Worm (Caenorhabditis elegans) whole organism, L4 larva: ENCODE data around the gene T26H10.2.

Source experiments
- F49E8.2 ChIP-seq: sonication (generic microtip); optimal IDR thresholded peaks from 2 replicates; lab custom pipeline; 2016; ENCODE audit warnings: missing compliant biosample characterization, mild to moderate bottlenecking, missing genetic modification characterization, borderline replicate concordance
- aly-2 ChIP-seq: sonication (generic microtip); optimal IDR thresholded peaks from 2 replicates; lab custom pipeline; 2018; ENCODE audit warnings: missing biosample characterization, missing genetic modification characterization
- ama-1 ChIP-seq: fragments of 150-350 bp; optimal IDR thresholded peaks from 2 replicates; lab custom pipeline; 2014; ENCODE audit warnings: inconsistent platforms, mixed read lengths
- ceh-44 ChIP-seq: fragments of 200-800 bp; sonication (Bioruptor generic); IDR thresholded peaks from 2 replicates; pipeline ENCODE4 v1.3.6; 2022; ENCODE audit warnings: missing genetic modification reagents, missing genetic modification characterization, missing compliant biosample characterization
- dve-1 ChIP-seq: sonication (generic microtip); optimal IDR thresholded peaks from 2 replicates; lab custom pipeline; 2017; ENCODE audit warnings: antibody characterized with exemption, mild to moderate bottlenecking, missing genetic modification characterization, missing compliant biosample characterization; ENCODE audit not compliant: insufficient read depth
- fos-1 ChIP-seq: fragments of 150-350 bp; optimal IDR thresholded peaks from 2 replicates; lab custom pipeline; 2014; ENCODE audit warnings: missing biosample characterization, missing genetic modification characterization
- hlh-30 ChIP-seq: sonication (generic microtip); optimal IDR thresholded peaks from 2 replicates; lab custom pipeline; 2017; ENCODE audit warnings: antibody characterized with exemption, mild to moderate bottlenecking, missing genetic modification characterization, missing compliant biosample characterization; ENCODE audit not compliant: insufficient read depth
- lin-15B ChIP-seq: fragments of 150-350 bp; sonication (generic microtip); optimal IDR thresholded peaks from 3 replicates; lab custom pipeline; 2014; ENCODE audit warnings: missing biosample characterization, missing genetic modification characterization
- lin-39 ChIP-seq: fragments of 150-350 bp; optimal IDR thresholded peaks from 2 replicates; lab custom pipeline; 2014; ENCODE audit warnings: missing biosample characterization, missing genetic modification reagents, missing genetic modification characterization
- lsy-2 ChIP-seq, 2 experiments: fragments of 150-350 bp in 1 of 2; sonication (generic microtip) in 1 of 2; optimal IDR thresholded peaks; 2 replicates each; lab custom pipeline; 2014 to 2017; ENCODE audit warnings: missing biosample characterization in 2 of 2, missing genetic modification characterization in 2 of 2
- nhr-28 ChIP-seq: fragments of 150-350 bp; optimal IDR thresholded peaks from 2 replicates; lab custom pipeline; 2014; ENCODE audit warnings: missing biosample characterization, missing genetic modification characterization
- pha-4 ChIP-seq, 2 experiments: fragments of 150-350 bp in 1 of 2; fragments of 200-800 bp in 1 of 2; sonication (Bioruptor generic) in 1 of 2; IDR thresholded peaks in 1 of 2; optimal IDR thresholded peaks in 1 of 2; 2 replicates each; pipeline versions ENCODE4 v1.3.6 to Lab custom; 2014 to 2022; ENCODE audit warnings: missing genetic modification characterization in 2 of 2, missing genetic modification reagents in 2 of 2, missing biosample characterization in 1 of 2, missing compliant biosample characterization in 1 of 2
- unc-39 ChIP-seq: sonication (generic microtip); optimal IDR thresholded peaks from 2 replicates; lab custom pipeline; 2017; ENCODE audit warnings: missing biosample characterization, missing genetic modification characterization
- ztf-11 ChIP-seq: fragments of 150-350 bp; optimal IDR thresholded peaks from 2 replicates; lab custom pipeline; 2014; ENCODE audit warnings: missing biosample characterization, missing genetic modification characterization

- TF ChIP-seq fos-1 (tag; lab: Kevin White, UChicago) (no peak), dve-1 (tag; lab: Kevin White, UChicago) (no peak), aly-2 (tag; lab: Kevin White, UChicago) (no peak), nhr-28 (tag; lab: Kevin White, UChicago) (peak; percentile 54), lin-39 (no peak), unc-39 (tag; lab: Kevin White, UChicago) (no peak), ama-1 (lab: Kevin White, UChicago) (no peak), pha-4 (GFP tag; IDR thresholded peaks at IDR 0.05; lab: Robert Waterston, UW) (no peak), pha-4 (tag; optimal IDR thresholded peaks at IDR 0.05; lab: Kevin White, UChicago) (no peak), ztf-11 (no peak), lsy-2 (tag; optimal IDR thresholded peaks at IDR 0.05; lab: Kevin White, UChicago) (no peak), ceh-44 (GFP tag; lab: Robert Waterston, UW) (0 out of 2 replicates have a peak, but pooled peaks have one; percentile 18), lin-15B (tag; lab: Kevin White, UChicago) (no peak), F49E8.2 (tag; lab: Kevin White, UChicago) (no peak), hlh-30 (tag; lab: Kevin White, UChicago) (peak; percentile 69)
Measured at ce11 chrV:11412125-11412524, 12.3 kb downstream of the T26H10.2 start.
